Worm (Caenorhabditis elegans) whole organism, L2 larva: ENCODE results near the gene F55C12.19.

Source experiments
- alr-1 ChIP-seq: fragments of 150-350 bp; optimal IDR thresholded peaks from 2 replicates; lab custom pipeline; 2014; ENCODE audit warnings: missing biosample characterization, missing genetic modification characterization
- ama-1 ChIP-seq: fragments of 150-350 bp; optimal IDR thresholded peaks from 2 replicates; lab custom pipeline; 2018; ENCODE audit warnings: inconsistent platforms

DNA sequence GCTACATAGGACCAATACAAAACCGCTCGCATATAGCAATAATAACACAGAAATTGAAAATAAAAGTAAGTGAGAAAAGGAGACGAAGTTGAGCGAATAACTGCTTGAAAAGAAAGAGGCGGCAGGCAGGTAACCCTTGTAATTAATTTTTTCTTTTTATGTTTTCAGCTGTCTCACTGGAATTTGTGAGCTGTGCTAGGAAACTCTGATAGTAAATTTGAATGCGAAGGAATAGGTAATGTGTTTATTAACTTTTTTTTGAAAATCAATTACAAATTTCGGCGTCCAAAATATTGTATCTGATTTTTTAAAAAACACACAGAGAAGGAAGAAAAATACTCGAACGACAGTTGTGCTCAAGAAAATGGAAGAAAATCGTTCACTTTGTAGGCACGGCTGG is 13.9 kb upstream of the F55C12.19 start, which contains the start of gene H41C03.2:
- no peak for TF ChIP-seq alr-1 (tag; lab: Kevin White, UChicago)
- TF ChIP-seq ama-1 (lab: Kevin White, UChicago): no peak
